Fruit fly (Drosophila melanogaster) whole organism, embryonic: ENCODE data around the gene cindr.

ENCODE experiments used
- Awh ChIP-seq: fragments of 200-800 bp; sonication (Bioruptor generic); IDR thresholded peaks from 2 replicates; pipeline ENCODE4, ENCODE4 v1.3.6; 2022; ENCODE audit warnings: missing biosample characterization, missing genetic modification characterization
- Bteb2 ChIP-seq: fragments of 200-800 bp; sonication (Bioruptor generic); optimal IDR thresholded peaks from 2 replicates; lab custom pipeline; 2016; ENCODE audit warnings: missing biosample characterization, missing genetic modification characterization
- CG10267 ChIP-seq: fragments of 200-800 bp; sonication (Bioruptor generic); optimal IDR thresholded peaks from 2 replicates; lab custom pipeline; 2018; ENCODE audit warnings: missing biosample characterization, mild to moderate bottlenecking, missing genetic modification characterization, moderate library complexity
- CG10565 ChIP-seq: fragments of 200-800 bp; sonication (Bioruptor generic); optimal IDR thresholded peaks from 3 replicates; lab custom pipeline; 2016; ENCODE audit warnings: missing biosample characterization, mild to moderate bottlenecking, missing genetic modification characterization
- CG10654 ChIP-seq: fragments of 200-800 bp; sonication (Bioruptor generic); optimal IDR thresholded peaks from 2 replicates; lab custom pipeline; 2016; ENCODE audit warnings: missing biosample characterization, missing genetic modification characterization
- CG11456 ChIP-seq: fragments of 200-800 bp; sonication (Bioruptor generic); IDR thresholded peaks from 3 replicates; pipeline ENCODE4 v1.3.6; 2022; ENCODE audit warnings: missing biosample characterization, missing genetic modification characterization
- CG12659 ChIP-seq: fragments of 200-800 bp; sonication (Bioruptor generic); optimal IDR thresholded peaks from 3 replicates; lab custom pipeline; 2017; ENCODE audit warnings: mild to moderate bottlenecking, missing biosample characterization, missing genetic modification reagents, missing genetic modification characterization
- CG12769 ChIP-seq: fragments of 200-800 bp; sonication (Bioruptor generic); optimal IDR thresholded peaks from 2 replicates; lab custom pipeline; 2019; ENCODE audit warnings: missing biosample characterization, mild to moderate bottlenecking, missing genetic modification characterization, moderate library complexity
- CG13424 ChIP-seq: fragments of 200-800 bp; sonication (Bioruptor generic); optimal IDR thresholded peaks from 2 replicates; lab custom pipeline; 2019; ENCODE audit warnings: missing biosample characterization, mild to moderate bottlenecking, missing genetic modification characterization, moderate library complexity
- CG14667 ChIP-seq: fragments of 200-800 bp; sonication (Bioruptor generic); IDR thresholded peaks from 2 replicates; pipeline ENCODE4 v1.3.6; 2022; ENCODE audit warnings: missing biosample characterization, missing genetic modification characterization
- CG2116 ChIP-seq: fragments of 200-800 bp; sonication (Bioruptor generic); optimal IDR thresholded peaks from 3 replicates; lab custom pipeline; 2018; ENCODE audit warnings: missing biosample characterization, mild to moderate bottlenecking, missing genetic modification characterization
- CG32772 ChIP-seq: fragments of 200-800 bp; sonication (Bioruptor generic); IDR thresholded peaks from 2 replicates; pipeline ENCODE4 v1.3.6; 2022; ENCODE audit warnings: missing biosample characterization, missing genetic modification characterization
- CG33213 ChIP-seq: fragments of 200-800 bp; sonication (Bioruptor generic); optimal IDR thresholded peaks from 3 replicates; lab custom pipeline; 2016; ENCODE audit warnings: missing biosample characterization, missing genetic modification characterization
- CG42726 ChIP-seq: fragments of 200-800 bp; sonication (Bioruptor generic); IDR thresholded peaks from 2 replicates; pipeline ENCODE4 v1.3.6; 2022; ENCODE audit warnings: missing biosample characterization, missing genetic modification characterization; ENCODE audit not compliant: partially characterized antibody
- CG9215 ChIP-seq: fragments of 200-800 bp; sonication (Bioruptor generic); IDR thresholded peaks from 2 replicates; pipeline ENCODE4 v1.3.6; 2022; ENCODE audit warnings: missing biosample characterization, missing genetic modification characterization
- CG9932 ChIP-seq: fragments of 200-800 bp; sonication (Bioruptor generic); IDR thresholded peaks from 2 replicates; pipeline ENCODE4 v1.3.6; 2022; ENCODE audit warnings: missing biosample characterization, missing genetic modification characterization
- Dbx ChIP-seq: fragments of 200-800 bp; sonication (Bioruptor generic); IDR thresholded peaks from 3 replicates; pipeline ENCODE4 v1.3.6; 2022; ENCODE audit warnings: missing biosample characterization, missing genetic modification characterization
- Dip3 ChIP-seq: fragments of 200-800 bp; sonication (Bioruptor generic); optimal IDR thresholded peaks from 3 replicates; lab custom pipeline; 2016; ENCODE audit warnings: missing biosample characterization, missing genetic modification characterization
- Dll ChIP-seq: fragments of 200-800 bp; sonication (Bioruptor generic); IDR thresholded peaks from 4 replicates; pipeline ENCODE4 v1.3.6; 2022; ENCODE audit warnings: missing biosample characterization, missing genetic modification characterization; ENCODE audit not compliant: partially characterized antibody
- Dref ChIP-seq: fragments of 200-800 bp; sonication (Bioruptor generic); IDR thresholded peaks from 2 replicates; pipeline ENCODE4 v1.3.6; 2022; ENCODE audit warnings: missing biosample characterization, missing genetic modification characterization
- HLH4C ChIP-seq: fragments of 200-800 bp; sonication (Bioruptor generic); IDR thresholded peaks from 3 replicates; pipeline ENCODE4 v1.3.6; 2022; ENCODE audit warnings: missing biosample characterization, missing genetic modification characterization; ENCODE audit not compliant: partially characterized antibody
- Hmx ChIP-seq: fragments of 200-800 bp; sonication (Bioruptor generic); optimal IDR thresholded peaks from 2 replicates; lab custom pipeline; 2016; ENCODE audit warnings: missing biosample characterization, missing genetic modification characterization
- Hr3 ChIP-seq: fragments of 200-800 bp; sonication (Bioruptor generic); optimal IDR thresholded peaks from 3 replicates; lab custom pipeline; 2016; ENCODE audit warnings: missing biosample characterization, missing genetic modification characterization
- Hr51 ChIP-seq, 2 experiments: fragments of 200-800 bp; sonication (Bioruptor generic); optimal IDR thresholded peaks; 2 replicates in 1 of 2; 3 replicates in 1 of 2; lab custom pipeline; 2016 to 2018; ENCODE audit warnings: missing biosample characterization in 2 of 2, missing genetic modification characterization in 2 of 2, mild to moderate bottlenecking in 1 of 2, moderate library complexity in 1 of 2
- Hr78 ChIP-seq, 2 experiments: fragments of 200-800 bp in 1 of 2; fragments of >200 bp in 1 of 2; sonication (Bioruptor generic) in 1 of 2; optimal IDR thresholded peaks; 2 replicates each; lab custom pipeline; 2017 to 2019; ENCODE audit warnings: missing biosample characterization in 2 of 2, missing genetic modification characterization in 2 of 2, mild to moderate bottlenecking in 1 of 2, moderate library complexity in 1 of 2
- MESR4 ChIP-seq: fragments of 200-800 bp; sonication (Bioruptor generic); optimal IDR thresholded peaks from 2 replicates; lab custom pipeline; 2018; ENCODE audit warnings: missing biosample characterization, mild to moderate bottlenecking, missing genetic modification characterization, moderate library complexity
- NFAT ChIP-seq: fragments of 200-800 bp; sonication (Bioruptor generic); IDR thresholded peaks from 2 replicates; pipeline ENCODE4 v1.3.6; 2022; ENCODE audit warnings: missing biosample characterization, missing genetic modification characterization
- Nf-YB ChIP-seq: fragments of 200-800 bp; sonication (Bioruptor generic); optimal IDR thresholded peaks from 3 replicates; lab custom pipeline; 2019; ENCODE audit warnings: missing biosample characterization, mild to moderate bottlenecking, missing genetic modification characterization, moderate library complexity
- Scr ChIP-seq: fragments of 200-800 bp; sonication (Bioruptor generic); IDR thresholded peaks from 2 replicates; pipeline ENCODE4 v1.3.6; 2022; ENCODE audit warnings: missing biosample characterization, missing genetic modification characterization; ENCODE audit not compliant: partially characterized antibody
- aop ChIP-seq: fragments of 200-800 bp; sonication (Bioruptor generic); IDR thresholded peaks from 2 replicates; pipeline ENCODE4 v1.3.6; 2022; ENCODE audit warnings: missing biosample characterization, missing genetic modification characterization
- az2 ChIP-seq: fragments of 200-800 bp; sonication (Bioruptor generic); optimal IDR thresholded peaks from 3 replicates; lab custom pipeline; 2016; ENCODE audit warnings: missing biosample characterization, missing genetic modification characterization
- cad ChIP-seq: fragments of >200 bp; optimal IDR thresholded peaks from 2 replicates; lab custom pipeline; 2017; ENCODE audit warnings: missing biosample characterization, missing genetic modification characterization
- chm ChIP-seq: fragments of 200-800 bp; sonication (Bioruptor generic); IDR thresholded peaks from 2 replicates; pipeline ENCODE4 v1.3.6; 2022; ENCODE audit warnings: missing biosample characterization, missing genetic modification characterization
- crol ChIP-seq: fragments of 200-800 bp; sonication (Bioruptor generic); IDR thresholded peaks from 2 replicates; pipeline ENCODE4 v1.3.6; 2022; ENCODE audit warnings: missing biosample characterization, missing genetic modification characterization
- danr ChIP-seq: fragments of 200-800 bp; sonication (Bioruptor generic); IDR thresholded peaks from 2 replicates; pipeline ENCODE4 v1.3.6; 2022; ENCODE audit warnings: missing biosample characterization, missing genetic modification characterization
- dmrt99B ChIP-seq: fragments of 200-800 bp; sonication (Bioruptor generic); optimal IDR thresholded peaks from 2 replicates; lab custom pipeline; 2018; ENCODE audit warnings: missing biosample characterization, mild to moderate bottlenecking, missing genetic modification characterization, moderate library complexity
- emc ChIP-seq: fragments of 200-800 bp; sonication (Bioruptor generic); optimal IDR thresholded peaks from 2 replicates; lab custom pipeline; 2016; ENCODE audit warnings: missing biosample characterization, missing genetic modification characterization
- gce ChIP-seq: fragments of 200-800 bp; sonication (Bioruptor generic); IDR thresholded peaks from 3 replicates; pipeline ENCODE4 v1.3.6; 2022; ENCODE audit warnings: missing biosample characterization, missing genetic modification characterization
- gcm ChIP-seq: fragments of 200-800 bp; sonication (Bioruptor generic); optimal IDR thresholded peaks from 2 replicates; lab custom pipeline; 2019; ENCODE audit warnings: missing biosample characterization, mild to moderate bottlenecking, missing genetic modification characterization, moderate library complexity
- gem ChIP-seq: fragments of 200-800 bp; sonication (Bioruptor generic); optimal IDR thresholded peaks from 2 replicates; lab custom pipeline; 2019; ENCODE audit warnings: missing biosample characterization, mild to moderate bottlenecking, missing genetic modification characterization, moderate library complexity
- gsb ChIP-seq: fragments of 200-800 bp; sonication (Bioruptor generic); IDR thresholded peaks from 2 replicates; pipeline ENCODE4 v1.3.6; 2022; ENCODE audit warnings: missing biosample characterization, missing genetic modification characterization
- mld ChIP-seq: fragments of 200-800 bp; sonication (Bioruptor generic); IDR thresholded peaks from 3 replicates; pipeline ENCODE4 v1.3.6; 2022; ENCODE audit warnings: missing biosample characterization, missing genetic modification characterization; ENCODE audit not compliant: partially characterized antibody
- oc ChIP-seq: fragments of 200-800 bp; sonication (Bioruptor generic); optimal IDR thresholded peaks from 2 replicates; lab custom pipeline; 2018; ENCODE audit warnings: missing biosample characterization, mild to moderate bottlenecking, missing genetic modification characterization, moderate library complexity
- pan ChIP-seq, 4 experiments: fragments of >200 bp in 3 of 4; fragments of 200-800 bp in 1 of 4; sonication (Bioruptor generic) in 1 of 4; optimal IDR thresholded peaks in 3 of 4; IDR thresholded peaks in 1 of 4; 2 replicates each; pipeline versions ENCODE4 v1.3.6 to Lab custom; 2017 to 2022; ENCODE audit warnings: missing biosample characterization in 2 of 4, missing genetic modification characterization in 2 of 4, mixed read lengths in 1 of 4
- phol ChIP-seq: fragments of 200-800 bp; sonication (Bioruptor generic); optimal IDR thresholded peaks from 3 replicates; lab custom pipeline; 2018; ENCODE audit warnings: missing biosample characterization, mild to moderate bottlenecking, missing genetic modification characterization, moderate library complexity
- sens-2 ChIP-seq: fragments of 200-800 bp; sonication (Bioruptor generic); IDR thresholded peaks from 2 replicates; pipeline ENCODE4 v1.3.6; 2022; ENCODE audit warnings: missing biosample characterization, missing genetic modification characterization
- slbo ChIP-seq: fragments of 200-800 bp; sonication (Bioruptor generic); IDR thresholded peaks from 2 replicates; pipeline ENCODE4 v1.3.6; 2022; ENCODE audit warnings: missing biosample characterization, missing genetic modification characterization
- slou ChIP-seq: fragments of 200-800 bp; sonication (Bioruptor generic); optimal IDR thresholded peaks from 3 replicates; lab custom pipeline; 2016; ENCODE audit warnings: missing biosample characterization, missing genetic modification characterization
- ssp ChIP-seq: fragments of 200-800 bp; sonication (Bioruptor generic); IDR thresholded peaks from 2 replicates; pipeline ENCODE4 v1.3.6; 2022; ENCODE audit warnings: missing biosample characterization, missing genetic modification characterization
- twi ChIP-seq: fragments of 200-800 bp; optimal IDR thresholded peaks from 2 replicates; lab custom pipeline; 2019; ENCODE audit warnings: missing biosample characterization, mild to moderate bottlenecking, missing genetic modification characterization, moderate library complexity
- yki ChIP-seq: fragments of >200 bp; optimal IDR thresholded peaks from 3 replicates; lab custom pipeline; 2018

The cindr gene

DNA sequence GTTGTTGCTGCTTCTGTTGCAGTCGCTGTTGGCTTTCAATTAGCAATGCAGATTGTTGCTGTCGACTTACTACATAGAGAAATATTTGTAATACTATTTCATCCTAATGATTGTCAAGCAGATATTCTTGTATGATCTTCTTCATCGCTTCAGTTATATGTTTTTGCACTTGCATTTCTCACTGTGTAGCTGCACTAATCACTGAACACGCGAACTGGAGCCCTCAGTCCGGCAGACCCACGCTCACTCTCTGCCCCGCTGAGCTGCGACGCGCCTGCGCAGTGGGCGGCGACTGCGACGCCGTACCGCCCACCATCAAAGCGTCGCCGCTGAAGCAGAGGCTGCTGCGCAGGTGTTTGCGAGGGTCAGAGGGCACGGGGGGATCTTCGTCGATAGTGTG is 66.3 kb downstream of the cindr start (continued):
- TF ChIP-seq ssp (GFP tag; lab: Robert Waterston, UW) = peak; percentile 11; the same call in 1 of the 2 replicates
- no peak for TF ChIP-seq CG11456 (GFP tag; lab: Robert Waterston, UW)
- no peak for TF ChIP-seq NFAT (GFP tag; lab: Robert Waterston, UW)
- no peak for TF ChIP-seq Hr3
- no peak for TF ChIP-seq CG14667 (GFP tag; lab: Robert Waterston, UW)
- peak; percentile 4 for TF ChIP-seq CG12769
- no peak for TF ChIP-seq CG12659 (GFP tag; lab: Kevin White, UChicago)
- TF ChIP-seq CG9215 (GFP tag; lab: Robert Waterston, UW) = no peak
- TF ChIP-seq Hr78 (GFP tag; optimal IDR thresholded peaks at IDR 0.05; lab: Kevin White, UChicago) = peak in 1 of 2 experiments; percentile 59
- TF ChIP-seq CG33213 = no peak
- no peak for TF ChIP-seq gcm (GFP tag; lab: Kevin White, UChicago)
- no peak for TF ChIP-seq Dref
- no peak for TF ChIP-seq Bteb2 (GFP tag; lab: Kevin White, UChicago)
- TF ChIP-seq HLH4C (GFP tag; lab: Robert Waterston, UW) = no peak
- TF ChIP-seq emc (GFP tag; lab: Kevin White, UChicago) = no peak
- TF ChIP-seq dmrt99B (tag; lab: Kevin White, UChicago) = peak; percentile 38
- peak; percentile 54 for TF ChIP-seq Awh (GFP tag; lab: Robert Waterston, UW)
- no peak for TF ChIP-seq gce (GFP tag; lab: Robert Waterston, UW)
- peak; percentile 34; the same call in 1 of the 2 replicates for TF ChIP-seq slbo (GFP tag; lab: Robert Waterston, UW)
- TF ChIP-seq Scr = no peak
- peak; percentile 21; the same call in 1 of the 2 replicates for TF ChIP-seq CG32772
- peak; percentile 30 for TF ChIP-seq gem
- no peak for TF ChIP-seq Dbx
- no peak for TF ChIP-seq gsb
- TF ChIP-seq yki = no peak
- TF ChIP-seq MESR4 (GFP tag; lab: Kevin White, UChicago) = no peak
- TF ChIP-seq Hr51 (GFP tag; optimal IDR thresholded peaks at IDR 0.05; lab: Kevin White, UChicago) = peak in 1 of 2 experiments; percentile 25
- TF ChIP-seq CG10654 = no peak
- no peak for TF ChIP-seq Hmx (GFP tag; lab: Kevin White, UChicago)
- TF ChIP-seq mld (GFP tag; lab: Robert Waterston, UW) = no peak
- TF ChIP-seq sens-2 (GFP tag; lab: Robert Waterston, UW) = 0 out of 2 replicates have a peak, but pooled peaks have one; percentile 34
- no peak for TF ChIP-seq slou (GFP tag; lab: Kevin White, UChicago)
- TF ChIP-seq CG10267 (tag; lab: Kevin White, UChicago) = no peak
- TF ChIP-seq CG42726 (GFP tag; lab: Robert Waterston, UW) = no peak
- no peak for TF ChIP-seq CG9932
- no peak for TF ChIP-seq cad
- no peak for TF ChIP-seq CG10565
- no peak for TF ChIP-seq danr
- TF ChIP-seq CG2116 (GFP tag; lab: Kevin White, UChicago) = no peak
- no peak for TF ChIP-seq twi (tag; lab: Kevin White, UChicago)
- no peak for TF ChIP-seq az2 (GFP tag; lab: Kevin White, UChicago)
- TF ChIP-seq chm (GFP tag; lab: Robert Waterston, UW) = no peak
- TF ChIP-seq oc (tag; lab: Kevin White, UChicago) = peak; percentile 57
- peak; percentile 19 for TF ChIP-seq phol (tag; lab: Kevin White, UChicago)
- no peak for TF ChIP-seq pan (optimal IDR thresholded peaks at IDR 0.05; lab: Kevin White, UChicago)
- peak in 1 of 2 experiments; percentile 28 for TF ChIP-seq pan (GFP tag; optimal IDR thresholded peaks at IDR 0.05 in 1 of 2, IDR thresholded peaks at IDR 0.05 in 1 of 2)
- TF ChIP-seq Dip3 (GFP tag; lab: Kevin White, UChicago) = no peak
- peak; percentile 1 for TF ChIP-seq CG13424 (tag; lab: Kevin White, UChicago)
- TF ChIP-seq aop (GFP tag; lab: Robert Waterston, UW) = no peak
- TF ChIP-seq Dll (GFP tag; lab: Robert Waterston, UW) = no peak
- TF ChIP-seq Nf-YB (GFP tag; lab: Kevin White, UChicago) = no peak
- TF ChIP-seq crol = peak; percentile 70
